Worm (Caenorhabditis elegans) whole organism, midembryonic: ENCODE measurements around the gene ZK666.14.

ENCODE experiments used
- T22C8.4 ChIP-seq: fragments of 200-800 bp; sonication (Bioruptor generic); IDR thresholded peaks from 2 replicates; pipeline ENCODE4 v1.3.6; 2022; ENCODE audit warnings: missing genetic modification characterization, missing compliant biosample characterization
- cog-1 ChIP-seq: sonication (generic microtip); optimal IDR thresholded peaks from 2 replicates; lab custom pipeline; 2016; ENCODE audit warnings: missing genetic modification characterization, missing compliant biosample characterization
- flt-1 ChIP-seq: fragments of 200-800 bp; sonication (Bioruptor generic); IDR thresholded peaks from 2 replicates; pipeline ENCODE4 v1.3.6; 2022; ENCODE audit warnings: missing genetic modification characterization, missing compliant biosample characterization
- klf-2 ChIP-seq: fragments of 200-800 bp; sonication (Bioruptor generic); conservative IDR thresholded peaks from 2 replicates; pipeline ENCODE4 v1.3.6; 2022; ENCODE audit warnings: missing genetic modification reagents, missing genetic modification characterization, missing compliant biosample characterization
- med-1 ChIP-seq: sonication (generic microtip); optimal IDR thresholded peaks from 2 replicates; lab custom pipeline; 2017; ENCODE audit warnings: missing genetic modification characterization, mild to moderate bottlenecking, missing compliant biosample characterization, antibody characterized with exemption, missing genetic modification reagents; ENCODE audit not compliant: insufficient read depth
- ref-1 ChIP-seq: fragments of 200-800 bp; sonication (Bioruptor generic); conservative IDR thresholded peaks from 2 replicates; pipeline ENCODE4 v1.3.6; 2022; ENCODE audit warnings: missing genetic modification reagents, missing genetic modification characterization, missing compliant biosample characterization
- tab-1 ChIP-seq: fragments of 200-800 bp; sonication (Bioruptor generic); IDR thresholded peaks from 2 replicates; pipeline ENCODE4 v1.3.6; 2022; ENCODE audit warnings: missing genetic modification characterization, missing compliant biosample characterization
- ztf-23 ChIP-seq: fragments of 200-800 bp; sonication (Bioruptor generic); IDR thresholded peaks from 2 replicates; pipeline ENCODE4 v1.3.6; 2022; ENCODE audit warnings: missing genetic modification reagents, missing genetic modification characterization, missing compliant biosample characterization
- ztf-29 ChIP-seq: fragments of 200-800 bp; sonication (Bioruptor generic); IDR thresholded peaks from 2 replicates; pipeline ENCODE4 v1.3.6; 2022; ENCODE audit warnings: missing genetic modification reagents, missing genetic modification characterization, missing compliant biosample characterization

ZK666.14 gene

ce11 chrII:10513377-10513776 lies 18.8 kb downstream of the ZK666.14 start:
- no peak for TF ChIP-seq ztf-29 (GFP tag; lab: Robert Waterston, UW)
- no peak for TF ChIP-seq ref-1 (GFP tag; lab: Robert Waterston, UW)
- TF ChIP-seq cog-1 = no peak
- TF ChIP-seq ztf-23 (GFP tag; lab: Robert Waterston, UW) = no peak
- no peak for TF ChIP-seq med-1 (GFP tag; lab: Kevin White, UChicago)
- no peak for TF ChIP-seq klf-2
- TF ChIP-seq flt-1 (GFP tag; lab: Robert Waterston, UW) = no peak
- TF ChIP-seq T22C8.4 (GFP tag; lab: Robert Waterston, UW) = no peak
- TF ChIP-seq tab-1 (GFP tag; lab: Robert Waterston, UW) = no peak

DNA sequence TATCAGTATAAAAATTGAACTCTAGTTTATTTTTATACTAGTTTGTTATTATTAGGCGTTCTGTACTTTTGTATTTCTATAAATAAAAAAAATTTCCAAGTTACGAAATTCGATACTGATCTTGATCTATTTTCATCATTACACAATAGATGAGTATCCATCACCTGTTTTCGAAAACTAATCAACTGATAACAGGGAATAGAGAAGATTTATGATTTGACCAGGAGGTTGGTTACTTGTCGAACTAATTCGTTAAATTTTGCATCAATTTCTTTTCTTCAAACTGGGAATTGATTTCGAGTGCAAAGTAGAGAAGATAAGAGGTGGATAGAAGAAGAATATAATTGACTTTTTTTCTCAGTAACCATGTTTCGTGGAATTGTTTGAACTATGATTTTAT lies 20.9 kb downstream of the ZK666.14 start:
- TF ChIP-seq ref-1 (GFP tag; lab: Robert Waterston, UW) = no peak
- TF ChIP-seq T22C8.4 (GFP tag; lab: Robert Waterston, UW) = no peak
- no peak for TF ChIP-seq tab-1 (GFP tag; lab: Robert Waterston, UW)
- TF ChIP-seq flt-1 (GFP tag; lab: Robert Waterston, UW) = no peak
- TF ChIP-seq ztf-23 (GFP tag; lab: Robert Waterston, UW) = no peak
- no peak for TF ChIP-seq ztf-29 (GFP tag; lab: Robert Waterston, UW)
- TF ChIP-seq cog-1 = no peak
- no peak for TF ChIP-seq med-1 (GFP tag; lab: Kevin White, UChicago)
- TF ChIP-seq klf-2 = no peak

DNA sequence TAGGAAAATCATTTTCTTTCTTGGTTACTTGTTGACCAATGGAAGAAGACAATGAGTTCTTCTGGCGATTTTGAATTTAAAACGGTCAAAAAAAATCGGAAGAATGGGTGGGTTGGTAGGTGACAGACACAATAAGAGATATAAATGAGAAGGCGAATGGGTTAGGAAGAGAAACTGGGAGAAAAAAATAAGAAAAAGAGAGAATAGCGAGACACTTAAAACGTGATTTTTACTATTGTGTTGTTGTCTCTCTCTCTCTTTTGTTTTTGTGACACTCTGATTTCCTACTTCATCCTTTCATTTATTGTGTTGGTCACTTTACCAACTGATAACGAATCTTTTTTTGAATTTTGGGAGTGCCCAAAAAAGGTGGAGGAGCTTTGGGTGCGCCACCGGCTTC lies 21.8 kb downstream of the ZK666.14 start:
- TF ChIP-seq tab-1 (GFP tag; lab: Robert Waterston, UW) (no peak), cog-1 (no peak), ztf-29 (GFP tag; lab: Robert Waterston, UW) (no peak), T22C8.4 (GFP tag; lab: Robert Waterston, UW) (no peak), klf-2 (no peak)

DNA sequence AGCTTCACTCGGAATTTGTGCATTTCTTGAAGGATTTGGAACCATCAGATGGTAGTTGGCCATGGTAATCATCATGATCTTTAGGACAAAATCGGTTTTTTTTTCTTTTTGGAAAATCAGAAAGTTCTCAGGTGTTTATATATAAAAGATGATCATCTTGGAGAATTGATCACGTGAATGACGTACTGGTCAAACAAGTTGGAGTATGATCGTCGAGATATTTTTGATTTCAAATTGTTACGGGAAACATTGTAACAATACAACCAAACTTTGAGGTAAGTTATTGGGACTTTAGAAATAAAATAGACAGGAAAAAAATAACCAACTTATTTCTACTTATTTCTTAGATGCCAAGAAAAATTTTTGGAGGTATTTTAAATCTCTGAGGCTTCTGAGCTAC lies 24.4 kb downstream of the ZK666.14 start, which contains the start of gene F59B10.4:
Gene F59B10.4 (minus strand): TSS at position 101 of the 400 bp plus-strand sequence.
- TF ChIP-seq ztf-23 (GFP tag; lab: Robert Waterston, UW) (no peak), ref-1 (GFP tag; lab: Robert Waterston, UW) (no peak), flt-1 (GFP tag; lab: Robert Waterston, UW) (no peak), tab-1 (GFP tag; lab: Robert Waterston, UW) (no peak), T22C8.4 (GFP tag; lab: Robert Waterston, UW) (no peak), klf-2 (no peak), cog-1 (no peak), med-1 (GFP tag; lab: Kevin White, UChicago) (no peak), ztf-29 (GFP tag; lab: Robert Waterston, UW) (no peak)

DNA sequence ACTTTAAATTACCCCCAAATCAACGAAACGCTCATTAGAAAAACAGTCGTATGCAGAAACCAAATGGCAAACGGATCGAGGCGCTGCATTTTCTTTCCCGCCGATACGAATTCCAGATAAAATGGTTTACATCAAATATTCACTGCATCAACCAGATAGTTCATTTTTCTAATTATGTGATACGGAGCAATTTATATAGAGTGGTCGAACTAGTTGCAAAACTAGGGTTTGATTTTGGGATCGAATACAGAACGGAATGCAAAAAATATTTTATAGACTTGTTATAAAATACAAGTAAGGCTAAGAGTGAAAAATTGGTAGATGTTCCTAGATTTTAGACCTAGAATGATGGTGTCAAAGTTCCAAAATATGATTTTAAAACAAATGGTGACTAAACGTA lies 25.3 kb downstream of the ZK666.14 start:
- TF ChIP-seq tab-1 (GFP tag; lab: Robert Waterston, UW) = no peak
- no peak for TF ChIP-seq cog-1
- TF ChIP-seq ztf-23 (GFP tag; lab: Robert Waterston, UW) = no peak
- no peak for TF ChIP-seq med-1 (GFP tag; lab: Kevin White, UChicago)
- no peak for TF ChIP-seq T22C8.4 (GFP tag; lab: Robert Waterston, UW)
- TF ChIP-seq ref-1 (GFP tag; lab: Robert Waterston, UW) = no peak
- no peak for TF ChIP-seq flt-1 (GFP tag; lab: Robert Waterston, UW)
- TF ChIP-seq ztf-29 (GFP tag; lab: Robert Waterston, UW) = no peak
- TF ChIP-seq klf-2 = no peak

DNA sequence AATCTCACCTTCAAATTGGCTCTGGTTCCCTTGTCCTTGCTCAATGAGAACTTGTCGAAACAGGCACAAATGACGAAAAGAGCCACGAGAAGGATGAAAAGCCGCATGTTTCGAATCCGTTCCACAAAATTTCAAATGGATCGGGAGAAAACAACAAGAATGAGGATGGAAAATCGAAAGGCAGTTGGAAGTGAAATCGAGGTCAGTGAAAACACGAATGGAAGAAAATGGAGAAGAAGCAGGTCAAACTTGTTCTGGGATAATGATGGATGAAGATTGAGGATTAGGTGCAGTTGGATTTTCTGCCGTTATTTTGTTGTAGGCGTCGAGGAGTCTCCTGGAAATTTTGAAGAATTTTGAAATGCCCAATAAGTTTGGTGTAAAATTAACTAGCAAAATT lies 28.5 kb downstream of the ZK666.14 start:
- TF ChIP-seq T22C8.4 (GFP tag; lab: Robert Waterston, UW) = no peak
- TF ChIP-seq ref-1 (GFP tag; lab: Robert Waterston, UW) = no peak
- no peak for TF ChIP-seq tab-1 (GFP tag; lab: Robert Waterston, UW)
- TF ChIP-seq ztf-23 (GFP tag; lab: Robert Waterston, UW) = no peak
- TF ChIP-seq med-1 (GFP tag; lab: Kevin White, UChicago) = no peak
- no peak for TF ChIP-seq ztf-29 (GFP tag; lab: Robert Waterston, UW)
- no peak for TF ChIP-seq klf-2
- TF ChIP-seq cog-1 = no peak
- no peak for TF ChIP-seq flt-1 (GFP tag; lab: Robert Waterston, UW)

DNA sequence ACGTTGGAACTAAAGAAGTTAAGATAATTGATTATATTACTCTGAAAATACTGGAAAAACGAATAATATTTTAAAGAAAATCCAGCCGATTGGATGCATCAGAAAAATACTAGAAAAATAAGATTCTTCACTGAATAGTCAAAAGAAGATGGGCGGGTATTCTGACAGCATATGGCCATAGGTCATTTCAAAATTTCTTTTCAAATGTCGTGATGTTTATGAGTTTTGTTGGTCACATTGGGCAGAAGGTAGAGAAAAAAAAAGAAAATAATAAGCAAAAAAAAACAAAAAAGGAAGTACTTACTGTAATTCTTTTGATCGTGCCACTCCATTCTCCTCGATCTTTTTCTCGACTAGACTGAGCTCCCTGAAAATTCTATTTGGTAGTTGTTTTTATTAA lies 29.0 kb downstream of the ZK666.14 start, which contains the start of gene F59B10.5:
Gene F59B10.5 (minus strand): TSS at position 101 of the 400 bp plus-strand sequence.
- no peak for TF ChIP-seq ref-1 (GFP tag; lab: Robert Waterston, UW)
- TF ChIP-seq cog-1 = no peak
- no peak for TF ChIP-seq klf-2
- TF ChIP-seq tab-1 (GFP tag; lab: Robert Waterston, UW) = no peak
- no peak for TF ChIP-seq ztf-29 (GFP tag; lab: Robert Waterston, UW)
- no peak for TF ChIP-seq ztf-23 (GFP tag; lab: Robert Waterston, UW)
- no peak for TF ChIP-seq med-1 (GFP tag; lab: Kevin White, UChicago)
- no peak for TF ChIP-seq T22C8.4 (GFP tag; lab: Robert Waterston, UW)
- no peak for TF ChIP-seq flt-1 (GFP tag; lab: Robert Waterston, UW)

ce11 chrII:10524374-10524773 lies 29.8 kb downstream of the ZK666.14 start, which contains the start of gene F59B10.6:
TSS of gene F59B10.6 (minus strand) at chrII:10524474.
- TF ChIP-seq ref-1 (GFP tag; lab: Robert Waterston, UW) = no peak

ce11 chrII:10525134-10525533 lies 30.6 kb downstream of the ZK666.14 start:
- TF ChIP-seq T22C8.4 (GFP tag; lab: Robert Waterston, UW) (no peak), tab-1 (GFP tag; lab: Robert Waterston, UW) (no peak), flt-1 (GFP tag; lab: Robert Waterston, UW) (no peak), klf-2 (no peak), ztf-29 (GFP tag; lab: Robert Waterston, UW) (no peak), cog-1 (no peak), med-1 (GFP tag; lab: Kevin White, UChicago) (no peak), ztf-23 (GFP tag; lab: Robert Waterston, UW) (no peak), ref-1 (GFP tag; lab: Robert Waterston, UW) (no peak)

ce11 chrII:10527649-10528134 lies 33.1 kb downstream of the ZK666.14 start, which contains the start of gene mab-10:
TSS of gene mab-10 (plus strand) at chrII:10528084.
- no peak for TF ChIP-seq T22C8.4 (GFP tag; lab: Robert Waterston, UW)
- TF ChIP-seq ref-1 (GFP tag; lab: Robert Waterston, UW) = no peak
- no peak for TF ChIP-seq ztf-29 (GFP tag; lab: Robert Waterston, UW)
- 0 out of 2 replicates have a peak, but pooled peaks have one; percentile 48 for TF ChIP-seq ztf-23 (GFP tag; lab: Robert Waterston, UW)
- no peak for TF ChIP-seq tab-1 (GFP tag; lab: Robert Waterston, UW)
